Worm (Caenorhabditis elegans) whole organism, young adult: Measurements from ENCODE around the gene F59B10.2.
A peak's percentile ranks its signal among the peaks of the same experiment; 100 is the strongest.

Experiments
- B0336.3 ChIP-seq: fragments of 200-800 bp; sonication (Bioruptor generic); IDR thresholded peaks from 2 replicates; pipeline ENCODE4 v1.3.6; 2022; ENCODE audit warnings: missing genetic modification characterization, missing compliant biosample characterization
- C06A6.2 ChIP-seq: fragments of 200-800 bp; sonication (Bioruptor generic); conservative IDR thresholded peaks from 2 replicates; pipeline ENCODE4 v1.3.6; 2022; ENCODE audit warnings: missing genetic modification characterization, missing compliant biosample characterization
- D2030.7 ChIP-seq: fragments of 200-800 bp; sonication (Bioruptor generic); IDR thresholded peaks from 2 replicates; pipeline ENCODE4 v1.3.6; 2022; ENCODE audit warnings: missing genetic modification reagents, missing genetic modification characterization, missing compliant biosample characterization
- F10E7.11 ChIP-seq: sonication (generic microtip); optimal IDR thresholded peaks from 2 replicates; lab custom pipeline; 2017; ENCODE audit warnings: mild to moderate bottlenecking, missing genetic modification characterization, moderate library complexity, missing compliant biosample characterization
- F23B12.7 ChIP-seq: sonication (generic microtip); optimal IDR thresholded peaks from 2 replicates; lab custom pipeline; 2017; ENCODE audit warnings: missing genetic modification characterization, mild to moderate bottlenecking, missing compliant biosample characterization, antibody characterized with exemption, moderate library complexity; ENCODE audit not compliant: insufficient read depth
- F57A8.1 ChIP-seq: fragments of 200-800 bp; sonication (Bioruptor generic); optimal IDR thresholded peaks from 2 replicates; lab custom pipeline; 2018; ENCODE audit warnings: mild to moderate bottlenecking, missing genetic modification characterization, moderate library complexity, missing compliant biosample characterization
- F57C9.4 ChIP-seq: sonication (generic microtip); optimal IDR thresholded peaks from 2 replicates; lab custom pipeline; 2017; ENCODE audit warnings: mild to moderate bottlenecking, missing genetic modification characterization, missing compliant biosample characterization
- T07F8.4 ChIP-seq: sonication (generic microtip); optimal IDR thresholded peaks from 2 replicates; lab custom pipeline; 2016; ENCODE audit warnings: mild to moderate bottlenecking, missing genetic modification characterization, moderate library complexity, missing compliant biosample characterization
- Y56A3A.18 ChIP-seq: fragments of 200-800 bp; sonication (Bioruptor generic); IDR thresholded peaks from 2 replicates; pipeline ENCODE4 v1.3.6; 2022; ENCODE audit warnings: missing genetic modification reagents, missing genetic modification characterization, missing compliant biosample characterization
- ZK185.1 ChIP-seq: sonication (generic microtip); optimal IDR thresholded peaks from 2 replicates; lab custom pipeline; 2016; ENCODE audit warnings: mild to moderate bottlenecking, missing genetic modification characterization, missing compliant biosample characterization; ENCODE audit not compliant: poor library complexity, severe bottlenecking
- athp-1 ChIP-seq: sonication (generic microtip); optimal IDR thresholded peaks from 2 replicates; lab custom pipeline; 2017; ENCODE audit warnings: mild to moderate bottlenecking, missing genetic modification characterization, missing compliant biosample characterization
- bed-2 ChIP-seq: fragments of 200-800 bp; sonication (Bioruptor generic); IDR thresholded peaks from 2 replicates; pipeline ENCODE4 v1.3.6; 2022; ENCODE audit warnings: missing genetic modification reagents, missing genetic modification characterization, missing compliant biosample characterization
- ceh-100 ChIP-seq: fragments of 200-800 bp; sonication (Bioruptor generic); IDR thresholded peaks from 2 replicates; pipeline ENCODE4 v1.3.6; 2022; ENCODE audit warnings: missing genetic modification reagents, missing genetic modification characterization, missing compliant biosample characterization
- ceh-91 ChIP-seq: fragments of 200-800 bp; sonication (Bioruptor generic); IDR thresholded peaks from 2 replicates; pipeline ENCODE4 v1.3.6; 2022; ENCODE audit warnings: missing genetic modification reagents, missing genetic modification characterization, missing compliant biosample characterization
- chd-7 ChIP-seq: sonication (generic microtip); optimal IDR thresholded peaks from 2 replicates; lab custom pipeline; 2016; ENCODE audit warnings: mild to moderate bottlenecking, missing genetic modification characterization, moderate library complexity, missing compliant biosample characterization
- dpff-1 ChIP-seq: sonication (generic microtip); optimal IDR thresholded peaks from 2 replicates; lab custom pipeline; 2017; ENCODE audit warnings: mild to moderate bottlenecking, missing genetic modification characterization, missing compliant biosample characterization
- dpl-1 ChIP-seq: fragments of 150-350 bp; optimal IDR thresholded peaks from 2 replicates; lab custom pipeline; 2014; ENCODE audit warnings: missing biosample characterization, missing genetic modification reagents, missing genetic modification characterization
- efl-1 ChIP-seq: fragments of 150-350 bp; optimal IDR thresholded peaks from 2 replicates; lab custom pipeline; 2014; ENCODE audit warnings: missing biosample characterization, missing genetic modification reagents, missing genetic modification characterization
- egl-18 ChIP-seq: fragments of 200-800 bp; sonication (Bioruptor generic); IDR thresholded peaks from 2 replicates; pipeline ENCODE4 v1.3.6; 2022; ENCODE audit warnings: missing genetic modification reagents, missing genetic modification characterization, missing compliant biosample characterization
- ekl-4 ChIP-seq: fragments of 200-800 bp; sonication (Bioruptor generic); IDR thresholded peaks from 2 replicates; pipeline ENCODE4 v1.3.6; 2022; ENCODE audit warnings: missing genetic modification reagents, missing genetic modification characterization, missing compliant biosample characterization
- ets-4 ChIP-seq: fragments of 200-800 bp; sonication (Bioruptor generic); optimal IDR thresholded peaks from 2 replicates; lab custom pipeline; 2018; ENCODE audit warnings: mild to moderate bottlenecking, missing genetic modification characterization, missing compliant biosample characterization
- fkh-3 ChIP-seq: sonication (generic microtip); optimal IDR thresholded peaks from 2 replicates; lab custom pipeline; 2016; ENCODE audit warnings: mild to moderate bottlenecking, missing genetic modification characterization, missing compliant biosample characterization
- lag-1 ChIP-seq: fragments of 200-800 bp; sonication (Bioruptor generic); IDR thresholded peaks from 2 replicates; pipeline ENCODE4 v1.3.6; 2022; ENCODE audit warnings: missing genetic modification reagents, missing genetic modification characterization, missing compliant biosample characterization
- let-526 ChIP-seq: fragments of 200-800 bp; sonication (Bioruptor generic); IDR thresholded peaks from 2 replicates; pipeline ENCODE4 v1.3.6; 2022; ENCODE audit warnings: missing genetic modification reagents, missing genetic modification characterization, missing compliant biosample characterization
- lin-35 ChIP-seq, 3 experiments: fragments of 150-350 bp in 2 of 3; sonication (generic microtip) in 1 of 3; optimal IDR thresholded peaks; 2 replicates each; lab custom pipeline; 2014 to 2018; ENCODE audit warnings: missing biosample characterization in 3 of 3, missing genetic modification characterization in 3 of 3, missing genetic modification reagents in 3 of 3
- lin-40 ChIP-seq: sonication (generic microtip); optimal IDR thresholded peaks from 2 replicates; lab custom pipeline; 2016; ENCODE audit warnings: missing genetic modification characterization, mild to moderate bottlenecking, missing compliant biosample characterization, missing genotype, missing genetic modification reagents
- lir-1 ChIP-seq: fragments of 200-800 bp; sonication (Bioruptor generic); conservative IDR thresholded peaks from 2 replicates; pipeline ENCODE4 v1.3.6; 2022; ENCODE audit warnings: missing genetic modification reagents, missing genetic modification characterization, missing compliant biosample characterization
- lsl-1 ChIP-seq: fragments of 200-800 bp; sonication (Bioruptor generic); optimal IDR thresholded peaks from 2 replicates; lab custom pipeline; 2018; ENCODE audit warnings: mild to moderate bottlenecking, missing genetic modification characterization, moderate library complexity, missing compliant biosample characterization
- lsy-27 ChIP-seq: sonication (generic microtip); optimal IDR thresholded peaks from 2 replicates; lab custom pipeline; 2017; ENCODE audit warnings: missing genetic modification characterization, mild to moderate bottlenecking, missing compliant biosample characterization, antibody characterized with exemption, missing genotype, borderline replicate concordance; ENCODE audit not compliant: insufficient read depth
- madf-10 ChIP-seq: sonication (generic microtip); optimal IDR thresholded peaks from 2 replicates; lab custom pipeline; 2016; ENCODE audit warnings: mild to moderate bottlenecking, missing genetic modification characterization, missing compliant biosample characterization
- madf-3 ChIP-seq: fragments of 200-800 bp; sonication (Bioruptor generic); IDR thresholded peaks from 2 replicates; pipeline ENCODE4 v1.3.6; 2022; ENCODE audit warnings: missing genetic modification reagents, missing genetic modification characterization, missing compliant biosample characterization
- madf-8 ChIP-seq: fragments of 200-800 bp; sonication (Bioruptor generic); conservative IDR thresholded peaks from 2 replicates; pipeline ENCODE4 v1.3.6; 2022; ENCODE audit warnings: missing genetic modification reagents, missing genetic modification characterization, missing compliant biosample characterization
- nfya-1 ChIP-seq: sonication (generic microtip); optimal IDR thresholded peaks from 2 replicates; lab custom pipeline; 2017; ENCODE audit warnings: antibody characterized with exemption, missing compliant biosample characterization, missing genetic modification characterization, borderline replicate concordance; ENCODE audit not compliant: insufficient read depth
- nfyb-1 ChIP-seq: fragments of 200-800 bp; sonication (Bioruptor generic); IDR thresholded peaks from 2 replicates; pipeline ENCODE4 v1.3.6; 2022; ENCODE audit warnings: missing genetic modification reagents, missing genetic modification characterization, missing compliant biosample characterization
- nhr-179 ChIP-seq: sonication (generic microtip); optimal IDR thresholded peaks from 2 replicates; lab custom pipeline; 2016; ENCODE audit warnings: mild to moderate bottlenecking, missing genetic modification characterization, missing compliant biosample characterization
- nhr-80 ChIP-seq: sonication (generic microtip); optimal IDR thresholded peaks from 2 replicates; lab custom pipeline; 2016; ENCODE audit warnings: missing genetic modification characterization, missing compliant biosample characterization
- pha-4 ChIP-seq: fragments of 150-350 bp; sonication (generic microtip); optimal IDR thresholded peaks from 2 replicates; lab custom pipeline; 2014; ENCODE audit warnings: missing biosample characterization, missing genetic modification reagents, missing genetic modification characterization
- rec-8 ChIP-seq, 2 experiments: sonication (generic microtip); optimal IDR thresholded peaks; 2 replicates each; lab custom pipeline; 2016; ENCODE audit warnings: mild to moderate bottlenecking in 2 of 2, missing genetic modification characterization in 2 of 2, missing genetic modification reagents in 2 of 2, missing genotype in 2 of 2, missing biosample characterization in 1 of 2, missing compliant biosample characterization in 1 of 2, moderate library complexity in 1 of 2
- rpc-1 ChIP-seq, 2 experiments: fragments of 150-350 bp in 1 of 2; sonication (generic microtip) in 1 of 2; optimal IDR thresholded peaks; 2 replicates each; lab custom pipeline; 2014 to 2018; ENCODE audit warnings: missing biosample characterization in 1 of 2, missing genetic modification characterization in 1 of 2, missing genetic modification reagents in 1 of 2, missing genotype in 1 of 2
- snpc-1.3 ChIP-seq: sonication (generic microtip); optimal IDR thresholded peaks from 2 replicates; lab custom pipeline; 2017; ENCODE audit warnings: missing genetic modification characterization, mild to moderate bottlenecking, missing compliant biosample characterization, antibody characterized with exemption, moderate library complexity, missing genotype, missing genetic modification reagents; ENCODE audit not compliant: insufficient read depth
- snpc-3.4 ChIP-seq: sonication (generic microtip); optimal IDR thresholded peaks from 2 replicates; lab custom pipeline; 2017; ENCODE audit warnings: missing genetic modification characterization, mild to moderate bottlenecking, missing compliant biosample characterization, antibody characterized with exemption, moderate library complexity, missing genotype, missing genetic modification reagents
- snpc-4 ChIP-seq, 5 experiments: fragments of 150-350 bp in 1 of 5; sonication (generic microtip) in 4 of 5; optimal IDR thresholded peaks; 2 replicates each; lab custom pipeline; 2014 to 2018; ENCODE audit warnings: missing genetic modification characterization in 5 of 5, missing biosample characterization in 3 of 5, antibody characterized with exemption in 2 of 5, mild to moderate bottlenecking in 2 of 5, missing compliant biosample characterization in 2 of 5, missing genotype in 2 of 5, moderate library complexity in 2 of 5, missing genetic modification reagents in 1 of 5
- somi-1 ChIP-seq: fragments of 200-800 bp; sonication (Bioruptor generic); optimal IDR thresholded peaks from 2 replicates; lab custom pipeline; 2018; ENCODE audit warnings: mild to moderate bottlenecking, missing genetic modification characterization, missing compliant biosample characterization
- zim-3 ChIP-seq: sonication (generic microtip); optimal IDR thresholded peaks from 2 replicates; lab custom pipeline; 2017; ENCODE audit warnings: mild to moderate bottlenecking, missing genetic modification characterization, moderate library complexity, missing compliant biosample characterization
- ztf-22 ChIP-seq: fragments of 200-800 bp; sonication (Bioruptor generic); optimal IDR thresholded peaks from 2 replicates; lab custom pipeline; 2018; ENCODE audit warnings: mild to moderate bottlenecking, missing genetic modification characterization, moderate library complexity, missing compliant biosample characterization
- ztf-25 ChIP-seq: fragments of 200-800 bp; sonication (Bioruptor generic); IDR thresholded peaks from 2 replicates; pipeline ENCODE4 v1.3.6; 2022; ENCODE audit warnings: missing genetic modification reagents, missing genetic modification characterization, missing compliant biosample characterization

The F59B10.2 gene

DNA sequence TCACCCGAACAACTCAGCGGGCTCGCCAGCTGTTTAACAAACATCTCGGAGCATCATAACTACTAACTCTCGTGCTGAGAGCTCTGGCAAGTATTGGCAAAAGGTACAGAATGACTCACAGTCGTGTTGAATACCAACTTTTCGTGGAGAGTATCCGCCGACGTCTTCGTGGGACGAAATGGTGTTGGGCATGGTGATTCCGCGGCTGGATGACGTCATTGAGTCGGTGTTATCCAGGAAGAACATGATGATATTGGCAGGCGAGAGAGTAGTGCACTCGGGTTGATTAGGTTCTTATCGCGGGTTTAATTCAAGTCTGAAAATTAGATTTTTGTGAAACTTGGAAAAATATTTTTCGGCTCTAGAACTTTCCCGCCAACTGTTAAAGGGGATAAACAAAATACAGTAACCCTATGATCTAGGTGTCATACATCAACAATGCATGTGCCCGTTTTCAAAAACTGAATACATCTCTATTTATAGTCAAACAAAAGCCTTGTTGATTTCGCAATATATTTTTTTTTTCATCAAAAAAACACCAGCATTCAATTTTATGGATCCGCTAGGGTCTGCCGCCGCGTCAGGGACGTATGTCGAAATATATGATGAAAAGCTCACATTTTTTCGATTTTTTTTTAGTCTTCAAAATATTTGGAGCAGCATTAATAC lies 43.9 kb upstream of the F59B10.2 start (continued):
- TF ChIP-seq nfya-1 (tag; lab: Kevin White, UChicago): no peak
- TF ChIP-seq lin-40: no peak
- TF ChIP-seq T07F8.4 (tag; lab: Kevin White, UChicago): no peak
- TF ChIP-seq ztf-25 (GFP tag; lab: Robert Waterston, UW): no peak
- peak; percentile 22; the same call in 1 of the 2 replicates for TF ChIP-seq B0336.3 (GFP tag; lab: Robert Waterston, UW)
- no peak for TF ChIP-seq zim-3 (tag; lab: Kevin White, UChicago)
- TF ChIP-seq madf-10 (tag; lab: Kevin White, UChicago): no peak
- TF ChIP-seq let-526: no peak
- no peak for TF ChIP-seq ets-4
- TF ChIP-seq athp-1 (tag; lab: Kevin White, UChicago): no peak
- TF ChIP-seq dpl-1 (GFP tag; lab: Kevin White, UChicago): no peak
- no peak for TF ChIP-seq F57A8.1 (GFP tag; lab: Kevin White, UChicago)
- TF ChIP-seq nfyb-1 (GFP tag; lab: Robert Waterston, UW): peak; percentile 53; the same call in 1 of the 2 replicates
- no peak for TF ChIP-seq snpc-1.3 (tag; lab: Kevin White, UChicago)
- TF ChIP-seq F23B12.7 (tag; lab: Kevin White, UChicago): no peak
- TF ChIP-seq madf-3 (GFP tag; lab: Robert Waterston, UW): no peak
- no peak for TF ChIP-seq pha-4 (tag; lab: Kevin White, UChicago)
- TF ChIP-seq ceh-100 (GFP tag; lab: Robert Waterston, UW): no peak
- no peak for TF ChIP-seq ZK185.1
- TF ChIP-seq F57C9.4 (tag; lab: Kevin White, UChicago): no peak
- TF ChIP-seq ekl-4 (GFP tag; lab: Robert Waterston, UW): peak; percentile 26; the same call in 1 of the 2 replicates
- TF ChIP-seq fkh-3 (tag; lab: Kevin White, UChicago): peak; percentile 3
- TF ChIP-seq Y56A3A.18 (GFP tag; lab: Robert Waterston, UW): peak; percentile 7; the same call in 1 of the 2 replicates
- TF ChIP-seq lsl-1 (GFP tag; lab: Kevin White, UChicago): no peak
- no peak for TF ChIP-seq ztf-22
- no peak for TF ChIP-seq dpff-1 (tag; lab: Kevin White, UChicago)
- TF ChIP-seq efl-1 (GFP tag; lab: Kevin White, UChicago): no peak
- TF ChIP-seq madf-8 (GFP tag; lab: Robert Waterston, UW): no peak
- no peak for TF ChIP-seq lir-1 (GFP tag; lab: Robert Waterston, UW)
- TF ChIP-seq lsy-27: no peak
- TF ChIP-seq D2030.7: no peak
- peak; percentile 5 for TF ChIP-seq chd-7 (tag; lab: Kevin White, UChicago)
- no peak for TF ChIP-seq snpc-3.4
- TF ChIP-seq F10E7.11 (tag; lab: Kevin White, UChicago): no peak
- no peak for TF ChIP-seq ceh-91 (GFP tag; lab: Robert Waterston, UW)
- no peak for TF ChIP-seq rpc-1 (optimal IDR thresholded peaks at IDR 0.05; lab: Kevin White, UChicago)
- no peak for TF ChIP-seq rpc-1 (tag; optimal IDR thresholded peaks at IDR 0.05; lab: Kevin White, UChicago)
- no peak for TF ChIP-seq egl-18
- TF ChIP-seq lin-35 (GFP tag; optimal IDR thresholded peaks at IDR 0.05; lab: Kevin White, UChicago): no peak
- no peak for TF ChIP-seq somi-1 (GFP tag; lab: Kevin White, UChicago)
- TF ChIP-seq rec-8 (tag; optimal IDR thresholded peaks at IDR 0.05; lab: Kevin White, UChicago): no peak
- no peak for TF ChIP-seq snpc-4 (GFP tag; optimal IDR thresholded peaks at IDR 0.05; lab: Kevin White, UChicago)
- TF ChIP-seq snpc-4 (tag; optimal IDR thresholded peaks at IDR 0.05; lab: Kevin White, UChicago): no peak
- TF ChIP-seq nhr-179 (tag; lab: Kevin White, UChicago): no peak
- TF ChIP-seq bed-2 (GFP tag; lab: Robert Waterston, UW): no peak
- TF ChIP-seq C06A6.2 (GFP tag; lab: Robert Waterston, UW): no peak
- no peak for TF ChIP-seq lag-1
- TF ChIP-seq nhr-80 (tag; lab: Kevin White, UChicago): no peak
